Worm (Caenorhabditis elegans) whole organism, L4/young adult: ENCODE measurements around the gene F59A6.12.

ENCODE experiments used
- W03F9.2 ChIP-seq: fragments of 150-350 bp; optimal IDR thresholded peaks from 2 replicates; lab custom pipeline; 2014; ENCODE audit warnings: missing biosample characterization, missing genetic modification characterization
- dao-5 ChIP-seq: sonication (generic microtip); optimal IDR thresholded peaks from 2 replicates; lab custom pipeline; 2016; ENCODE audit warnings: missing genotype, missing genetic modification characterization, moderate library complexity, missing compliant biosample characterization

ce11 chrII:5047279-5047678 lies 35.4 kb upstream of the F59A6.12 start:
- TF ChIP-seq dao-5 (tag; lab: Kevin White, UChicago) (no peak), W03F9.2 (tag; lab: Kevin White, UChicago) (no peak)
